Fruit fly (Drosophila melanogaster) whole organism, embryonic: ENCODE measurements around the gene CG5665.
A peak's percentile ranks its signal among the peaks of the same experiment; 100 is the strongest.

ENCODE experiments used
- Atf6 ChIP-seq: fragments of 200-800 bp; sonication (Bioruptor generic); IDR thresholded peaks from 2 replicates; pipeline ENCODE4 v1.3.6; 2022; ENCODE audit warnings: missing biosample characterization, missing genetic modification characterization
- Blimp-1 ChIP-seq: fragments of 200-800 bp; sonication (Bioruptor generic); optimal IDR thresholded peaks from 3 replicates; lab custom pipeline; 2018; ENCODE audit warnings: missing biosample characterization, missing genetic modification characterization, mild to moderate bottlenecking, moderate library complexity, missing genetic modification reagents
- Bteb2 ChIP-seq: fragments of 200-800 bp; sonication (Bioruptor generic); optimal IDR thresholded peaks from 2 replicates; lab custom pipeline; 2016; ENCODE audit warnings: missing biosample characterization, missing genetic modification characterization
- CG12659 ChIP-seq: fragments of 200-800 bp; sonication (Bioruptor generic); optimal IDR thresholded peaks from 3 replicates; lab custom pipeline; 2017; ENCODE audit warnings: mild to moderate bottlenecking, missing biosample characterization, missing genetic modification reagents, missing genetic modification characterization
- CG12942 ChIP-seq: fragments of 200-800 bp; sonication (Bioruptor generic); optimal IDR thresholded peaks from 3 replicates; lab custom pipeline; 2016; ENCODE audit warnings: missing biosample characterization, missing genetic modification characterization
- CG14014 ChIP-seq: fragments of 200-800 bp; sonication (Bioruptor generic); IDR thresholded peaks from 2 replicates; pipeline ENCODE4 v1.3.6; 2022; ENCODE audit warnings: missing biosample characterization, missing genetic modification characterization
- CG14710 ChIP-seq: fragments of 200-800 bp; sonication (Bioruptor generic); optimal IDR thresholded peaks from 3 replicates; lab custom pipeline; 2019; ENCODE audit warnings: missing biosample characterization, mild to moderate bottlenecking, missing genetic modification characterization, moderate library complexity
- CG15601 ChIP-seq: fragments of 200-800 bp; sonication (Bioruptor generic); optimal IDR thresholded peaks from 3 replicates; lab custom pipeline; 2019; ENCODE audit warnings: missing biosample characterization, mild to moderate bottlenecking, missing genetic modification characterization, moderate library complexity
- CG17186 ChIP-seq: fragments of 200-800 bp; sonication (Bioruptor generic); optimal IDR thresholded peaks from 3 replicates; lab custom pipeline; 2017; ENCODE audit warnings: missing biosample characterization, missing genetic modification reagents, missing genetic modification characterization
- CG2116 ChIP-seq: fragments of 200-800 bp; sonication (Bioruptor generic); optimal IDR thresholded peaks from 3 replicates; lab custom pipeline; 2018; ENCODE audit warnings: missing biosample characterization, mild to moderate bottlenecking, missing genetic modification characterization
- CG31365 ChIP-seq: fragments of 200-800 bp; sonication (Bioruptor generic); optimal IDR thresholded peaks from 2 replicates; lab custom pipeline; 2018; ENCODE audit warnings: missing biosample characterization, mild to moderate bottlenecking, missing genetic modification characterization
- CG3281 ChIP-seq: fragments of 200-800 bp; sonication (Bioruptor generic); optimal IDR thresholded peaks from 3 replicates; lab custom pipeline; 2017; ENCODE audit warnings: missing biosample characterization, mild to moderate bottlenecking, missing genetic modification characterization
- CG33213 ChIP-seq: fragments of 200-800 bp; sonication (Bioruptor generic); optimal IDR thresholded peaks from 3 replicates; lab custom pipeline; 2016; ENCODE audit warnings: missing biosample characterization, missing genetic modification characterization
- CG4404 ChIP-seq: fragments of 200-800 bp; sonication (Bioruptor generic); IDR thresholded peaks from 2 replicates; pipeline ENCODE4 v1.3.6; 2022; ENCODE audit warnings: missing biosample characterization, missing genetic modification characterization
- CG4617 ChIP-seq: fragments of 200-800 bp; sonication (Bioruptor generic); optimal IDR thresholded peaks from 3 replicates; lab custom pipeline; 2016; ENCODE audit warnings: missing biosample characterization, missing genetic modification characterization, borderline replicate concordance
- CG5245 ChIP-seq: fragments of 200-800 bp; sonication (Bioruptor generic); optimal IDR thresholded peaks from 3 replicates; lab custom pipeline; 2016; ENCODE audit warnings: missing biosample characterization, missing genetic modification characterization
- CG9609 ChIP-seq: fragments of 200-800 bp; sonication (Bioruptor generic); optimal IDR thresholded peaks from 3 replicates; lab custom pipeline; 2016; ENCODE audit warnings: missing biosample characterization, missing genetic modification characterization
- Camta ChIP-seq: fragments of 200-800 bp; sonication (Bioruptor generic); optimal IDR thresholded peaks from 2 replicates; lab custom pipeline; 2016; ENCODE audit warnings: missing biosample characterization, missing genetic modification characterization
- Lhr ChIP-seq: fragments of 200-800 bp; sonication (Bioruptor generic); optimal IDR thresholded peaks from 3 replicates; lab custom pipeline; 2017; ENCODE audit warnings: mild to moderate bottlenecking, missing biosample characterization, missing genetic modification reagents, missing genetic modification characterization
- NFAT ChIP-seq: fragments of 200-800 bp; sonication (Bioruptor generic); IDR thresholded peaks from 2 replicates; pipeline ENCODE4 v1.3.6; 2022; ENCODE audit warnings: missing biosample characterization, missing genetic modification characterization
- NfI ChIP-seq: fragments of 200-800 bp; sonication (Bioruptor generic); optimal IDR thresholded peaks from 3 replicates; lab custom pipeline; 2018; ENCODE audit warnings: missing biosample characterization, mild to moderate bottlenecking, missing genetic modification characterization, moderate library complexity
- Oaz ChIP-seq: fragments of 200-800 bp; sonication (Bioruptor generic); IDR thresholded peaks from 2 replicates; pipeline ENCODE4 v1.3.6; 2022; ENCODE audit warnings: missing biosample characterization, missing genetic modification characterization
- Ptx1 ChIP-seq: fragments of 200-800 bp; sonication (Bioruptor generic); IDR thresholded peaks from 2 replicates; pipeline ENCODE4 v1.3.6; 2022; ENCODE audit warnings: missing biosample characterization, missing genetic modification characterization
- Sry-β ChIP-seq: fragments of 200-800 bp; sonication (Bioruptor generic); optimal IDR thresholded peaks from 2 replicates; lab custom pipeline; 2018; ENCODE audit warnings: missing biosample characterization, mild to moderate bottlenecking, missing genetic modification characterization, moderate library complexity
- chn ChIP-seq: fragments of 200-800 bp; sonication (Bioruptor generic); optimal IDR thresholded peaks from 2 replicates; lab custom pipeline; 2016; ENCODE audit warnings: missing biosample characterization, missing genetic modification characterization
- dan ChIP-seq: fragments of 200-800 bp; sonication (Bioruptor generic); IDR thresholded peaks from 2 replicates; pipeline ENCODE4 v1.3.6; 2022; ENCODE audit warnings: missing biosample characterization, missing genetic modification characterization
- danr ChIP-seq: fragments of 200-800 bp; sonication (Bioruptor generic); IDR thresholded peaks from 2 replicates; pipeline ENCODE4 v1.3.6; 2022; ENCODE audit warnings: missing biosample characterization, missing genetic modification characterization
- dpn ChIP-seq, 2 experiments: fragments of 200-800 bp; sonication (Bioruptor generic); optimal IDR thresholded peaks; 3 replicates each; lab custom pipeline; 2016; ENCODE audit warnings: missing biosample characterization in 2 of 2, missing genetic modification characterization in 2 of 2
- fd3F ChIP-seq: fragments of 200-800 bp; sonication (Bioruptor generic); optimal IDR thresholded peaks from 2 replicates; lab custom pipeline; 2018; ENCODE audit warnings: missing biosample characterization, mild to moderate bottlenecking, missing genetic modification characterization, moderate library complexity
- grau ChIP-seq: fragments of 200-800 bp; optimal IDR thresholded peaks from 3 replicates; lab custom pipeline; 2019; ENCODE audit warnings: missing biosample characterization, mild to moderate bottlenecking, missing genetic modification characterization, moderate library complexity
- hbn ChIP-seq: fragments of 200-800 bp; sonication (Bioruptor generic); IDR thresholded peaks from 2 replicates; pipeline ENCODE4 v1.3.6; 2022; ENCODE audit warnings: missing biosample characterization, missing genetic modification characterization; ENCODE audit not compliant: partially characterized antibody
- insv ChIP-seq, 2 experiments: fragments of 200-800 bp; sonication (Bioruptor generic); optimal IDR thresholded peaks; 3 replicates each; lab custom pipeline; 2016 to 2018; ENCODE audit warnings: missing biosample characterization in 2 of 2, missing genetic modification characterization in 2 of 2
- knrl ChIP-seq: fragments of 200-800 bp; sonication (Bioruptor generic); IDR thresholded peaks from 3 replicates; pipeline ENCODE4 v1.3.6; 2022; ENCODE audit warnings: missing biosample characterization, missing genetic modification characterization; ENCODE audit not compliant: partially characterized antibody
- mam ChIP-seq: fragments of 200-800 bp; sonication (Bioruptor generic); optimal IDR thresholded peaks from 3 replicates; lab custom pipeline; 2016; ENCODE audit warnings: missing biosample characterization, missing genetic modification characterization
- nerfin-1 ChIP-seq: fragments of 200-800 bp; sonication (Bioruptor generic); optimal IDR thresholded peaks from 3 replicates; lab custom pipeline; 2019; ENCODE audit warnings: missing biosample characterization, mild to moderate bottlenecking, missing genetic modification characterization, moderate library complexity
- nerfin-2 ChIP-seq: fragments of 200-800 bp; sonication (Bioruptor generic); IDR thresholded peaks from 2 replicates; pipeline ENCODE4 v1.3.6; 2022; ENCODE audit warnings: missing biosample characterization, missing genetic modification characterization; ENCODE audit not compliant: partially characterized antibody
- peb ChIP-seq: fragments of 200-800 bp; sonication (Bioruptor generic); IDR thresholded peaks from 2 replicates; pipeline ENCODE4 v1.3.6; 2022; ENCODE audit warnings: missing biosample characterization, missing genetic modification characterization
- pho ChIP-seq: fragments of 200-800 bp; sonication (Bioruptor generic); optimal IDR thresholded peaks from 2 replicates; lab custom pipeline; 2016; ENCODE audit warnings: missing biosample characterization, missing genetic modification characterization
- pum ChIP-seq: fragments of 200-800 bp; sonication (Bioruptor generic); optimal IDR thresholded peaks from 2 replicates; lab custom pipeline; 2016; ENCODE audit warnings: missing biosample characterization, missing genetic modification characterization
- seq ChIP-seq: fragments of 200-800 bp; sonication (Bioruptor generic); IDR thresholded peaks from 2 replicates; pipeline ENCODE4 v1.3.6; 2022; ENCODE audit warnings: missing biosample characterization, missing genetic modification characterization
- sna ChIP-seq: fragments of 200-800 bp; sonication (Bioruptor generic); IDR thresholded peaks from 2 replicates; pipeline ENCODE4 v1.3.6; 2022; ENCODE audit warnings: missing biosample characterization, missing genetic modification characterization; ENCODE audit not compliant: partially characterized antibody
- sob ChIP-seq: fragments of 200-800 bp; sonication (Bioruptor generic); IDR thresholded peaks from 2 replicates; pipeline ENCODE4 v1.3.6; 2022; ENCODE audit warnings: missing biosample characterization, missing genetic modification characterization
- sug ChIP-seq: fragments of 200-800 bp; optimal IDR thresholded peaks from 2 replicates; lab custom pipeline; 2019; ENCODE audit warnings: missing biosample characterization, mild to moderate bottlenecking, missing genetic modification characterization, moderate library complexity
- tx ChIP-seq: fragments of 200-800 bp; sonication (Bioruptor generic); optimal IDR thresholded peaks from 2 replicates; lab custom pipeline; 2016; ENCODE audit warnings: missing biosample characterization, missing genetic modification characterization
- zfh1 ChIP-seq: fragments of 200-800 bp; sonication (Bioruptor generic); IDR thresholded peaks from 3 replicates; pipeline ENCODE4 v1.3.6; 2022; ENCODE audit warnings: missing biosample characterization, missing genetic modification characterization
- zfh2 ChIP-seq: fragments of 200-800 bp; sonication (Bioruptor generic); optimal IDR thresholded peaks from 2 replicates; lab custom pipeline; 2016; ENCODE audit warnings: missing biosample characterization, missing genetic modification characterization

The CG5665 gene

DNA sequence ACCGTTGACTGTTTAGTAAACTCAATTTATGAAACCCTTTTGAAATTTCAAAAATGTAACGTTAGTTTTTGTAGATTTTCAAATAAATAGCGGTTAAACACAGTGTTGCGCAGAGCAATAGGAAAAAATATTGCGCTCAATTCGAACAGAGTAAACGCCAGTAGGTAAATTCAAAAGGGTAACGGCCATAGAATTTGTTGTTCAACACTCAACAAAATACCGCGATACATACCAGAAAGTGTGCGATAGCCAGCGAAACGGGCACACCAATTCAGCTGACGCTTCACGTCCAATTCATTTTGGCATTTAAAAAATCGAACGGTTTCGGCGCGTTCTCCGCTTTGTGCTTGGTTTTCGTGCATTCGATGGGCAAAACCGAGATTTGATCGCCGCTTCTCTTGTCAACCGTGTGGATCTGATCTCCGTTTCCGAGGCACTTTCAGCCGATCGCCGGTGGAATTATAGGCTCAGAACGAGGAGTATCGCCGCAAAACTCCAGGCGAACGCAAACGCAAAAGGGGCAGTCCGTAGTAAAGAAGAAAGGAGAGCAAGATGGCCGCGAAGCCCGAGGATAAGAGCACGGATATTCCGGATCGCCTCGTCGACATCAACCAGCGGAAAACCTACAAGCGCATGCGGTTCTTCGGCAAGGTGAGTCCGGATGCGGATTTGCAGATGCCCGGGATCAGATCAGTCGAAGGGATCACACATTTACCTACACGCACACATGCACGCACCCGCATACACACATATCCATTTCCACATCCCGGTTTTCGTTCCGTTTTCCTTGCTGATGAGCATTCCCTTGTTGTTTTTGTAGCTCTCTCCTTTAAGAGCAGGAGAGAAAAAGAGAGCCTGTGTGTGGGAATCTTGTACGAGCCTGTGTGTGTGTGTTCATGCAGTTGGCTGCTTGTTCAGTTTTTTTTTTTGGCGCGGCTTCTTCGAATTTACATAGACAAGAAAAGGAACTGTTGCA, 48.3 kb upstream of the CG5665 start (continued):
- peak; percentile 36 for TF ChIP-seq grau
- TF ChIP-seq CG3281 (GFP tag; lab: Kevin White, UChicago), result no peak
- no peak for TF ChIP-seq fd3F (GFP tag; lab: Kevin White, UChicago)
- TF ChIP-seq Blimp-1 (GFP tag; lab: Kevin White, UChicago), result no peak
- TF ChIP-seq CG14014 (GFP tag; lab: Robert Waterston, UW), result 0 out of 2 replicates have a peak, but pooled peaks have one; percentile 14
- TF ChIP-seq tx (GFP tag; lab: Kevin White, UChicago), result peak; percentile 53
- TF ChIP-seq NfI (GFP tag; lab: Kevin White, UChicago), result peak; percentile 32
- peak; percentile 43 for TF ChIP-seq CG12942 (GFP tag; lab: Kevin White, UChicago)
- TF ChIP-seq chn, result peak; percentile 27
- no peak for TF ChIP-seq dan (GFP tag; lab: Robert Waterston, UW)
- no peak for TF ChIP-seq CG5245 (GFP tag; lab: Kevin White, UChicago)
- no peak for TF ChIP-seq NFAT (GFP tag; lab: Robert Waterston, UW)
- TF ChIP-seq Ptx1 (GFP tag; lab: Robert Waterston, UW), result peak; percentile 22; the same call in 1 of the 2 replicates
- TF ChIP-seq, all 482 proteins: peak for 220

DNA sequence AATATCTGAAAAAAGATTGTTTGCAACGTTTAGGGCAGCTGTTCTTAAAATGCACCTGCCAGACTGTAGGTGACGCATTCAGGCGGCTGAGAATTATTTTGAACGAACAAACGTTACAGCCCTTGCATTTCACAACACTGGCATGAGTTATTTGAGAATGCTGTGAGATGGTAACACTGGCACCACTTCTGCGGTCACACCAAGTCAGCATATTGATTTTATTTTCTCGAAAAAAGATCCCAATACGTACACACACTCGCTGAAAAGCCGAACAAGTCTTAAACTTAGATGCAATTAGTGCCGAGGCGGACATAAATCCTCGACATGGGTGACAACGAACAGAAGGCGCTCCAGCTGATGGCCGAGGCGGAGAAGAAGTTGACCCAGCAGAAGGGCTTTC, 44.8 kb upstream of the CG5665 start, which contains the start of gene alphaSnap:
alphaSnap (plus strand) TSS at position 164 of the 400 bp plus-strand sequence.
- TF ChIP-seq CG9609 (GFP tag; lab: Kevin White, UChicago), result peak; percentile 41
- TF ChIP-seq knrl (GFP tag; lab: Robert Waterston, UW), result peak; percentile 30; the same call in 1 of the 3 replicates
- TF ChIP-seq CG33213 (GFP tag; lab: Kevin White, UChicago), result peak; percentile 60
- TF ChIP-seq nerfin-1 (tag; lab: Kevin White, UChicago), result peak; percentile 25
- TF ChIP-seq pum (GFP tag; lab: Kevin White, UChicago), result no peak
- TF ChIP-seq Bteb2 (GFP tag; lab: Kevin White, UChicago), result peak; percentile 33
- TF ChIP-seq hbn (GFP tag; lab: Robert Waterston, UW), result peak; percentile 46; the same call in 1 of the 2 replicates
- TF ChIP-seq CG12659 (GFP tag; lab: Kevin White, UChicago), result peak; percentile 76
- TF ChIP-seq sob (GFP tag; lab: Robert Waterston, UW), result peak; percentile 8; the same call in 1 of the 2 replicates
- 0 out of 2 replicates have a peak, but pooled peaks have one; percentile 13 for TF ChIP-seq sna (GFP tag; lab: Robert Waterston, UW)
- no peak for TF ChIP-seq CG31365 (tag; lab: Kevin White, UChicago)
- TF ChIP-seq peb (GFP tag; lab: Robert Waterston, UW), result no peak
- peak; percentile 48 for TF ChIP-seq zfh2 (GFP tag; lab: Kevin White, UChicago)
- TF ChIP-seq CG15601 (tag; lab: Kevin White, UChicago), result peak; percentile 33
- TF ChIP-seq Lhr (GFP tag; lab: Kevin White, UChicago), result peak; percentile 80
- peak; percentile 39 to 49 for TF ChIP-seq dpn (GFP tag; optimal IDR thresholded peaks at IDR 0.05; lab: Kevin White, UChicago)
- TF ChIP-seq grau, result peak; percentile 42
- no peak for TF ChIP-seq Oaz (GFP tag; lab: Robert Waterston, UW)
- TF ChIP-seq CG4404 (GFP tag; lab: Robert Waterston, UW), result no peak
- no peak for TF ChIP-seq Camta (GFP tag; lab: Kevin White, UChicago)
- peak; percentile 91 for TF ChIP-seq CG14710
- peak; percentile 94 for TF ChIP-seq CG4617 (GFP tag; lab: Kevin White, UChicago)
- peak; percentile 11; the same call in 1 of the 2 replicates for TF ChIP-seq Atf6 (GFP tag; lab: Robert Waterston, UW)
- peak; percentile 51 for TF ChIP-seq pho (GFP tag; lab: Kevin White, UChicago)
- peak; percentile 38 for TF ChIP-seq NfI (GFP tag; lab: Kevin White, UChicago)
- peak; percentile 39 for TF ChIP-seq sug (tag; lab: Kevin White, UChicago)
- TF ChIP-seq nerfin-2 (GFP tag; lab: Robert Waterston, UW), result no peak
- peak; percentile 31 for TF ChIP-seq mam (GFP tag; lab: Kevin White, UChicago)
- 0 out of 3 replicates have a peak, but pooled peaks have one; percentile 9 for TF ChIP-seq zfh1 (GFP tag; lab: Robert Waterston, UW)
- peak; percentile 53 for TF ChIP-seq CG2116 (GFP tag; lab: Kevin White, UChicago)
- no peak for TF ChIP-seq danr (GFP tag; lab: Robert Waterston, UW)
- no peak for TF ChIP-seq Sry-β (GFP tag; lab: Kevin White, UChicago)
- TF ChIP-seq seq (GFP tag; lab: Robert Waterston, UW), result peak; percentile 45; the same call in 1 of the 2 replicates
- TF ChIP-seq insv (GFP tag; optimal IDR thresholded peaks at IDR 0.05; lab: Kevin White, UChicago), result peak in 1 of 2 experiments; percentile 49
- peak; percentile 61 for TF ChIP-seq CG17186
